Worm (Caenorhabditis elegans) whole organism, L4/young adult: ENCODE measurements around the gene F48B9.8.

Experiments used
- W03F9.2 ChIP-seq: fragments of 150-350 bp; optimal IDR thresholded peaks from 2 replicates; lab custom pipeline; 2014; ENCODE audit warnings: missing biosample characterization, missing genetic modification characterization
- dao-5 ChIP-seq: sonication (generic microtip); optimal IDR thresholded peaks from 2 replicates; lab custom pipeline; 2016; ENCODE audit warnings: missing genotype, missing genetic modification characterization, moderate library complexity, missing compliant biosample characterization
- him-1 ChIP-seq: sonication (generic microtip); optimal IDR thresholded peaks from 2 replicates; lab custom pipeline; 2016; ENCODE audit warnings: missing genotype, missing genetic modification reagents, missing genetic modification characterization, missing compliant biosample characterization

The F48B9.8 gene

ce11 chrX:2145629-2146028 lies 30.6 kb downstream of the F48B9.8 start, which contains the start of gene dpy-3:
Gene dpy-3, minus strand, starts transcription at chrX:2145647.
- no peak for TF ChIP-seq W03F9.2 (tag; lab: Kevin White, UChicago)
- no peak for TF ChIP-seq dao-5 (tag; lab: Kevin White, UChicago)
- TF ChIP-seq him-1 (tag; lab: Kevin White, UChicago) = no peak

- TF ChIP-seq him-1 (tag; lab: Kevin White, UChicago) = no peak
- no peak for TF ChIP-seq dao-5 (tag; lab: Kevin White, UChicago)
- TF ChIP-seq W03F9.2 (tag; lab: Kevin White, UChicago) = no peak
Measured at ce11 chrX:2144875-2145274, 31.3 kb downstream of the F48B9.8 start.

ce11 chrX:2144236-2144635 lies 32.0 kb downstream of the F48B9.8 start:
- TF ChIP-seq him-1 (tag; lab: Kevin White, UChicago) (no peak), W03F9.2 (tag; lab: Kevin White, UChicago) (no peak), dao-5 (tag; lab: Kevin White, UChicago) (no peak)

- no peak for TF ChIP-seq dao-5 (tag; lab: Kevin White, UChicago)
- no peak for TF ChIP-seq him-1 (tag; lab: Kevin White, UChicago)
- no peak for TF ChIP-seq W03F9.2 (tag; lab: Kevin White, UChicago)
Measured at ce11 chrX:2140610-2141009, 35.6 kb downstream of the F48B9.8 start.

- no peak for TF ChIP-seq dao-5 (tag; lab: Kevin White, UChicago)
- no peak for TF ChIP-seq W03F9.2 (tag; lab: Kevin White, UChicago)
- no peak for TF ChIP-seq him-1 (tag; lab: Kevin White, UChicago)
Measured at ce11 chrX:2138923-2139322, 37.3 kb downstream of the F48B9.8 start.

- TF ChIP-seq dao-5 (tag; lab: Kevin White, UChicago) = no peak
- no peak for TF ChIP-seq him-1 (tag; lab: Kevin White, UChicago)
- no peak for TF ChIP-seq W03F9.2 (tag; lab: Kevin White, UChicago)
Measured at ce11 chrX:2136937-2137336, 39.3 kb downstream of the F48B9.8 start.

- TF ChIP-seq him-1 (tag; lab: Kevin White, UChicago) = peak; percentile 10
- no peak for TF ChIP-seq W03F9.2 (tag; lab: Kevin White, UChicago)
- no peak for TF ChIP-seq dao-5 (tag; lab: Kevin White, UChicago)
Measured at ce11 chrX:2131650-2132049, 44.6 kb downstream of the F48B9.8 start, which contains the start of gene F53B1.9. Gene F53B1.9, minus strand, starts transcription at chrX:2131844.

- no peak for TF ChIP-seq W03F9.2 (tag; lab: Kevin White, UChicago)
- no peak for TF ChIP-seq dao-5 (tag; lab: Kevin White, UChicago)
- TF ChIP-seq him-1 (tag; lab: Kevin White, UChicago) = no peak
Measured at ce11 chrX:2130141-2130540, 46.1 kb downstream of the F48B9.8 start, which contains the start of gene F53B1.8. Gene F53B1.8, minus strand, starts transcription at chrX:2130241.
